Worm (Caenorhabditis elegans): ENCODE measurements around the gene C28A5.1.

Gene C28A5.1

DNA sequence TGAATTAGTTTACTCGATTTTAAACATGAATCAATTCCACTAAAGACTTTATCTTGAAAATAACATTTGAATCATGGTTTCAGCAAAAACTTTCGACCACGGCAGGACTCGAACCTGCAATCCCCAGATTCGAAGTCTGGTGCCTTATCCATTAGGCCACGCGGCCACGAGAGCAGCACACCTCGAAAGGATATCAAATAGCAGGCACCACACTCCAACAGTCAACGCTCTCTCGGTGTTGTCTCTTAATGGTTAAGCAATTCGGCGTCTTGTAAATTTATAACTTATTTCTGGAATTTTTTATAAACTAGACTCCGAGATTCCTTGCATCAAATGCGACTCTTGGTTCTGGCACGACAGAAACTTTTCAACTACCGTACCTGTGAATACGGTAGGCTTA lies 36.6 kb upstream of the C28A5.1 start (continued):
- TF ChIP-seq ceh-32 (tag; optimal IDR thresholded peaks at IDR 0.05; ENCODE audit: poor library complexity) (no peak), rbr-2 (tag; optimal IDR thresholded peaks at IDR 0.05) (peak; percentile 57), hmg-1.1 (GFP tag; IDR thresholded peaks at IDR 0.05) (peak; percentile 75), mdt-29 (GFP tag; IDR thresholded peaks at IDR 0.05) (peak; percentile 81), ceh-44 (GFP tag; IDR thresholded peaks at IDR 0.05) (peak; percentile 87), daf-8 (GFP tag; IDR thresholded peaks at IDR 0.05) (no peak; the same call in 1 of the 2 replicates), nhr-6 (tag; optimal IDR thresholded peaks at IDR 0.05) (no peak), tag-97 (GFP tag; IDR thresholded peaks at IDR 0.05) (no peak), hif-1 (tag; optimal IDR thresholded peaks at IDR 0.05) (peak in 1 of 2 experiments; percentile 55), nhr-10 (tag; optimal IDR thresholded peaks at IDR 0.05) (no peak), nhr-42 (GFP tag; IDR thresholded peaks at IDR 0.05) (peak; percentile 78), aly-2 (tag; optimal IDR thresholded peaks at IDR 0.05) (peak; percentile 58), ZK337.2 (GFP tag; IDR thresholded peaks at IDR 0.05) (no peak), T20F7.1 (GFP tag; optimal IDR thresholded peaks at IDR 0.05) (no peak), dmd-8 (GFP tag; IDR thresholded peaks at IDR 0.05) (peak; percentile 86), lin-1 (GFP tag; IDR thresholded peaks at IDR 0.05) (peak; percentile 34; the same call in 1 of the 2 replicates), lir-3 (tag; optimal IDR thresholded peaks at IDR 0.05) (peak; percentile 59), ceh-82 (tag; optimal IDR thresholded peaks at IDR 0.05) (no peak), snpc-4 (tag; optimal IDR thresholded peaks at IDR 0.05) (no peak), set-16 (GFP tag; IDR thresholded peaks at IDR 0.05) (no peak), mes-2 (tag; optimal IDR thresholded peaks at IDR 0.05; ENCODE audit: poor library complexity, severe bottlenecking) (peak; percentile 84), tra-1 (GFP tag; IDR thresholded peaks at IDR 0.05) (peak; percentile 77), mxl-2 (GFP tag; conservative IDR thresholded peaks at IDR 0.05) (no peak), F37D6.2 (tag; optimal IDR thresholded peaks at IDR 0.05) (peak; percentile 41), F49E8.2 (tag; optimal IDR thresholded peaks at IDR 0.05; ENCODE audit: borderline replicate concordance) (peak; percentile 59), pqm-1 (tag; optimal IDR thresholded peaks at IDR 0.05) (no peak), ctbp-1 (GFP tag; IDR thresholded peaks at IDR 0.05) (peak; percentile 87), spr-3 (GFP tag; optimal IDR thresholded peaks at IDR 0.05) (peak; percentile 84), aha-1 (tag) (peak; percentile 35), lin-39 (tag; optimal IDR thresholded peaks at IDR 0.05) (no peak), Y48G9A.11 (GFP tag; IDR thresholded peaks at IDR 0.05) (peak; percentile 49), dmd-9 (GFP tag; IDR thresholded peaks at IDR 0.05) (peak; percentile 65; the same call in 1 of the 2 replicates), zfp-3 (GFP tag; conservative IDR thresholded peaks at IDR 0.05) (peak; percentile 83), unc-130 (GFP tag; optimal IDR thresholded peaks at IDR 0.05) (peak; percentile 45), php-3 (GFP tag; IDR thresholded peaks at IDR 0.05) (peak; percentile 35; the same call in 1 of the 2 replicates), Y75B8A.6 (GFP tag; IDR thresholded peaks at IDR 0.05) (0 out of 2 replicates have a peak, but pooled peaks have one; percentile 54)

DNA sequence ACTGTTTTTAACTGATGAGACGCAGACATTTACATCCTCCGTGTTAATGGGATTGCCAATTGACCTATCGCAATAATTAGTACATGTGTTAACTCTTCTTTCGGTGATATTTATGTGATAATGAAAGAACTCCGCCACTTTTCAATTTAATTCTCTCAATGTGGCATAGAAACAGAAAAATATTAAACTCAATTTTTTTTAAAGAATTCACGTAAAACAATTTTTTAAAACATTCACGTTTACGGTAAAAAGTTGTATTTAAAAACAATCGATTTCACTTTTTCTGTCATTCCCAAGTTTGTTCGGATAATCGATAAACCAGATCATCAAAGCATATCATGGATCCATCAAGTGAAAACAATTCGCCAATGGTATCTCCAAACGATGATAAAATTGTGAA lies 34.7 kb upstream of the C28A5.1 start, which contains the start of gene mstr-2:
mstr-2 (plus strand) TSS at position 301 of the 400 bp plus-strand sequence.
- TF ChIP-seq F10B5.3 (tag; optimal IDR thresholded peaks at IDR 0.05) (no peak), lim-7 (GFP tag; IDR thresholded peaks at IDR 0.05) (no peak), unc-62 (GFP tag; optimal IDR thresholded peaks at IDR 0.05 in 1 of 2) (peak in 1 of 2 experiments; percentile 48), unc-62 (tag; optimal IDR thresholded peaks at IDR 0.05) (no peak), ceh-28 (tag; optimal IDR thresholded peaks at IDR 0.05) (no peak), spr-3 (GFP tag; optimal IDR thresholded peaks at IDR 0.05) (no peak)

All from whole organism, L4 larva.